Worm (Caenorhabditis elegans): ENCODE data around the gene smrc-1.

DNA sequence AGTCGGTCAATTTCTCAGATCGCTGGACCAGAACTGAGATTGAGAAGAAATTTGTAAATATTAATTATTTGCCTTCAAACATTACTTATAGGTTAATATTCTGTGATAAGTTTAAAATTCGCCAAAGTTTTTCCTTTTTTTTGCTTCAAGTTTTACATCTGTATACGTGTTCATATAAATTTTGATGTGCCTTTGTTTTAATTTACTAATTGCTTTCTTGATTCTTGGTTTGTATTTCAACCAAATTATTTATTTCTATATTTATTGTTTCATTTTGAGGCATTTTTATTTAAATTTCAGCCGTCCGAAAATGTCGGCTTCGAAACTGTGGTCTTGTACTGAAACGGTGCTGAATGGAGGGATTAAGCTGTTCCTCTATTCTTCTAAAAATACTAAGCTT is 45.6 kb downstream of the smrc-1 start, which contains the start of gene C05D11.1:
- TF ChIP-seq lsy-2 (tag; optimal IDR thresholded peaks at IDR 0.05) = no peak
- no peak for TF ChIP-seq unc-62 (GFP tag; optimal IDR thresholded peaks at IDR 0.05)
- TF ChIP-seq ztf-11 (tag; optimal IDR thresholded peaks at IDR 0.05) = no peak
- TF ChIP-seq unc-55 (GFP tag; optimal IDR thresholded peaks at IDR 0.05) = no peak
- no peak for TF ChIP-seq ZK546.5 (tag; optimal IDR thresholded peaks at IDR 0.05)
- TF ChIP-seq ama-1 (optimal IDR thresholded peaks at IDR 0.05) = no peak
- no peak for TF ChIP-seq ceh-16 (tag; optimal IDR thresholded peaks at IDR 0.05)
- TF ChIP-seq lin-39 (tag; optimal IDR thresholded peaks at IDR 0.05) = no peak
- no peak for TF ChIP-seq elt-3 (tag; optimal IDR thresholded peaks at IDR 0.05)
- no peak for TF ChIP-seq nhr-11 (tag; optimal IDR thresholded peaks at IDR 0.05)
- no peak for TF ChIP-seq fos-1 (tag; optimal IDR thresholded peaks at IDR 0.05)
- no peak for TF ChIP-seq alr-1 (tag; optimal IDR thresholded peaks at IDR 0.05)
- TF ChIP-seq nhr-77 (tag; optimal IDR thresholded peaks at IDR 0.05) = no peak
- TF ChIP-seq skn-1 (tag; optimal IDR thresholded peaks at IDR 0.05) = no peak
